Fruit fly (Drosophila melanogaster) whole organism, wandering third instar larva: Measurements from ENCODE around the gene alpha-Man-Ic.

ENCODE experiments used
- Dfd ChIP-seq: fragments of >200 bp; optimal IDR thresholded peaks from 2 replicates; lab custom pipeline; 2017; ENCODE audit warnings: missing biosample characterization, missing genetic modification characterization
- Myc ChIP-seq: fragments of >200 bp; optimal IDR thresholded peaks from 2 replicates; lab custom pipeline; 2017
- psq ChIP-seq: fragments of 200-800 bp; sonication (Bioruptor generic); optimal IDR thresholded peaks from 3 replicates; lab custom pipeline; 2017; ENCODE audit warnings: missing biosample characterization, mild to moderate bottlenecking, missing genetic modification characterization, moderate library complexity
- usp ChIP-seq: fragments of >200 bp; optimal IDR thresholded peaks from 2 replicates; lab custom pipeline; 2017; ENCODE audit warnings: missing biosample characterization, missing genetic modification characterization

- no peak for TF ChIP-seq psq (GFP tag; lab: Kevin White, UChicago)
- TF ChIP-seq Myc (lab: Kevin White, UChicago), result no peak
- TF ChIP-seq Dfd (GFP tag; lab: Kevin White, UChicago), result no peak
- no peak for TF ChIP-seq usp (GFP tag; lab: Kevin White, UChicago)
Measured at dm6 chr3R:29898588-29898987, 31.6 kb downstream of the alpha-Man-Ic start.
